1 fruit fly cellular context compared by ENCODE assay signal in genomic region chr3R:18583881-18584545, dm6.
A peak's percentile ranks its signal among the peaks of the same experiment; 100 is the strongest.
TF ChIP-seq lines count a peak whose summit lies in the region.

No protein-coding gene starts in this region.

TF ChIP-seq in whole organism, embryonic, 481 proteins besides CTCF, POLR2A, EP300 and RAD21 (continued from another document and continues in another):
- TF ChIP-seq GATAe (GFP tag; conservative IDR thresholded peaks at IDR 0.05; lab: Robert Waterston, UW) (peak; percentile 84), CG13296 (GFP tag; optimal IDR thresholded peaks at IDR 0.05; lab: Kevin White, UChicago) (peak; percentile 95), Dip3 (GFP tag; optimal IDR thresholded peaks at IDR 0.05; lab: Kevin White, UChicago) (peak; percentile 94), CG15011 (GFP tag; optimal IDR thresholded peaks at IDR 0.05; lab: Kevin White, UChicago) (peak; percentile 95), CG2875 (GFP tag; optimal IDR thresholded peaks at IDR 0.05; lab: Kevin White, UChicago) (peak; percentile 98), ara (GFP tag; IDR thresholded peaks at IDR 0.05; lab: Robert Waterston, UW) (peak; percentile 95), Ada2b (GFP tag; IDR thresholded peaks at IDR 0.05; lab: Robert Waterston, UW) (peak; percentile 85), ham (GFP tag; IDR thresholded peaks at IDR 0.05; lab: Robert Waterston, UW) (peak; percentile 69), chif (GFP tag; optimal IDR thresholded peaks at IDR 0.05; lab: Kevin White, UChicago) (peak; percentile 96 to 98), nerfin-2 (GFP tag; IDR thresholded peaks at IDR 0.05; lab: Robert Waterston, UW; ENCODE audit: partially characterized antibody) (no peak), lab (GFP tag; optimal IDR thresholded peaks at IDR 0.05; lab: Kevin White, UChicago) (peak; percentile 98), CG16815 (GFP tag; optimal IDR thresholded peaks at IDR 0.05; lab: Kevin White, UChicago) (peak; percentile 93), YL-1 (GFP tag; optimal IDR thresholded peaks at IDR 0.05; lab: Kevin White, UChicago) (peak; percentile 93), CG18764 (GFP tag; optimal IDR thresholded peaks at IDR 0.05; lab: Kevin White, UChicago) (peak; percentile 94), corto (GFP tag; optimal IDR thresholded peaks at IDR 0.05; lab: Kevin White, UChicago) (peak; percentile 27), CG31365 (tag; optimal IDR thresholded peaks at IDR 0.05; lab: Kevin White, UChicago) (peak; percentile 86), CG2199 (GFP tag; IDR thresholded peaks at IDR 0.05; lab: Robert Waterston, UW) (peak; percentile 74), luna (GFP tag; optimal IDR thresholded peaks at IDR 0.05; lab: Kevin White, UChicago) (peak; percentile 86), Nf-YB (GFP tag; optimal IDR thresholded peaks at IDR 0.05; lab: Kevin White, UChicago) (peak; percentile 89), tup (GFP tag; optimal IDR thresholded peaks at IDR 0.05; lab: Kevin White, UChicago) (peak; percentile 93), eve (GFP tag; optimal IDR thresholded peaks at IDR 0.05; lab: Kevin White, UChicago) (peak in 1 of 2 experiments; percentile 93), Sry-β (GFP tag; optimal IDR thresholded peaks at IDR 0.05; lab: Kevin White, UChicago) (peak; percentile 77), pan (optimal IDR thresholded peaks at IDR 0.05; lab: Kevin White, UChicago) (no peak), pan (GFP tag; optimal IDR thresholded peaks at IDR 0.05 in 1 of 2, IDR thresholded peaks at IDR 0.05 in 1 of 2) (peak in 1 of 2 experiments; percentile 90), amos (GFP tag; IDR thresholded peaks at IDR 0.05; lab: Robert Waterston, UW; ENCODE audit: partially characterized antibody) (no peak; the same call in 1 of the 2 replicates), CG6689 (GFP tag; IDR thresholded peaks at IDR 0.05; lab: Robert Waterston, UW) (peak; percentile 95), Atf6 (GFP tag; IDR thresholded peaks at IDR 0.05; lab: Robert Waterston, UW) (peak; percentile 96), cas (GFP tag; IDR thresholded peaks at IDR 0.05; lab: Robert Waterston, UW) (peak; percentile 78; the same call in 1 of the 2 replicates), CG14860 (GFP tag; IDR thresholded peaks at IDR 0.05; lab: Robert Waterston, UW; ENCODE audit: partially characterized antibody) (no peak), tll (GFP tag; optimal IDR thresholded peaks at IDR 0.05; lab: Kevin White, UChicago) (no peak), CG15073 (GFP tag; optimal IDR thresholded peaks at IDR 0.05; lab: Kevin White, UChicago) (peak; percentile 82), CG7556 (GFP tag; optimal IDR thresholded peaks at IDR 0.05; lab: Kevin White, UChicago) (peak; percentile 97), Hr51 (GFP tag; optimal IDR thresholded peaks at IDR 0.05; lab: Kevin White, UChicago) (peak; percentile 94 to 97), seq (GFP tag; IDR thresholded peaks at IDR 0.05; lab: Robert Waterston, UW) (peak; percentile 97), mld (GFP tag; IDR thresholded peaks at IDR 0.05; lab: Robert Waterston, UW; ENCODE audit: partially characterized antibody) (no peak), CrebB (tag; optimal IDR thresholded peaks at IDR 0.05; lab: Kevin White, UChicago) (peak; percentile 94), ems (GFP tag; optimal IDR thresholded peaks at IDR 0.05; lab: Kevin White, UChicago) (peak; percentile 97), unc-4 (GFP tag; IDR thresholded peaks at IDR 0.05; lab: Robert Waterston, UW; ENCODE audit: partially characterized antibody) (no peak), tin (GFP tag; optimal IDR thresholded peaks at IDR 0.05; lab: Kevin White, UChicago) (peak; percentile 95), peb (GFP tag; IDR thresholded peaks at IDR 0.05; lab: Robert Waterston, UW) (peak; percentile 89), CG12942 (GFP tag; optimal IDR thresholded peaks at IDR 0.05; lab: Kevin White, UChicago) (peak; percentile 97), nerfin-1 (tag; optimal IDR thresholded peaks at IDR 0.05; lab: Kevin White, UChicago) (peak; percentile 94), CG8388 (GFP tag; optimal IDR thresholded peaks at IDR 0.05; lab: Kevin White, UChicago) (peak; percentile 95), Antp (GFP tag; optimal IDR thresholded peaks at IDR 0.05; lab: Kevin White, UChicago) (peak; percentile 96), Hmx (GFP tag; optimal IDR thresholded peaks at IDR 0.05; lab: Kevin White, UChicago) (peak; percentile 85), bbx (GFP tag; IDR thresholded peaks at IDR 0.05; lab: Robert Waterston, UW; ENCODE audit: partially characterized antibody) (peak; percentile 34; the same call in 1 of the 2 replicates), CG14014 (GFP tag; IDR thresholded peaks at IDR 0.05; lab: Robert Waterston, UW) (peak; percentile 91), nom (GFP tag; optimal IDR thresholded peaks at IDR 0.05; lab: Kevin White, UChicago) (peak; percentile 73), Lim3 (GFP tag; IDR thresholded peaks at IDR 0.05; lab: Robert Waterston, UW) (peak; percentile 67), BEAF-32 (GFP tag; optimal IDR thresholded peaks at IDR 0.05; lab: Kevin White, UChicago) (peak; percentile 9), chm (GFP tag; IDR thresholded peaks at IDR 0.05; lab: Robert Waterston, UW) (no peak; the same call in none of the 2 replicates), CG4854 (GFP tag; optimal IDR thresholded peaks at IDR 0.05; lab: Kevin White, UChicago) (peak; percentile 98), MBD-R2 (GFP tag; IDR thresholded peaks at IDR 0.05; lab: Robert Waterston, UW) (peak; percentile 76), CG34224 (GFP tag; IDR thresholded peaks at IDR 0.05; lab: Robert Waterston, UW; ENCODE audit: partially characterized antibody) (no peak; the same call in none of the 3 replicates), grau (tag; optimal IDR thresholded peaks at IDR 0.05; lab: Kevin White, UChicago) (peak; percentile 96), CG32772 (GFP tag; IDR thresholded peaks at IDR 0.05; lab: Robert Waterston, UW) (peak; percentile 91), CG7357 (GFP tag; IDR thresholded peaks at IDR 0.05; lab: Robert Waterston, UW) (peak; percentile 90), CG11696 (GFP tag; IDR thresholded peaks at IDR 0.05; lab: Robert Waterston, UW) (peak; percentile 83), so (GFP tag; IDR thresholded peaks at IDR 0.05; lab: Robert Waterston, UW) (peak; percentile 95), CG9727 (GFP tag; optimal IDR thresholded peaks at IDR 0.05; lab: Kevin White, UChicago) (peak; percentile 98), CG1832 (GFP tag; optimal IDR thresholded peaks at IDR 0.05; lab: Kevin White, UChicago) (no peak), Gsc (GFP tag; IDR thresholded peaks at IDR 0.05; lab: Robert Waterston, UW) (peak; percentile 83), sens-2 (GFP tag; IDR thresholded peaks at IDR 0.05; lab: Robert Waterston, UW) (peak; percentile 83; the same call in 1 of the 2 replicates), sens (GFP tag; lab: Kevin White, UChicago) (peak; percentile 100), Six4 (GFP tag; optimal IDR thresholded peaks at IDR 0.05; lab: Kevin White, UChicago) (peak; percentile 95), CG6654 (GFP tag; optimal IDR thresholded peaks at IDR 0.05; lab: Kevin White, UChicago) (peak; percentile 85), CG14441 (GFP tag; IDR thresholded peaks at IDR 0.05; lab: Robert Waterston, UW) (peak; percentile 94), kni (GFP tag; optimal IDR thresholded peaks at IDR 0.05; lab: Kevin White, UChicago) (peak; percentile 98), sr (GFP tag; IDR thresholded peaks at IDR 0.05; lab: Robert Waterston, UW) (peak; percentile 85), vfl (GFP tag; optimal IDR thresholded peaks at IDR 0.05; lab: Kevin White, UChicago) (peak; percentile 96), Chrac-16 (GFP tag; optimal IDR thresholded peaks at IDR 0.05; lab: Kevin White, UChicago) (peak; percentile 96), CG6272 (GFP tag; IDR thresholded peaks at IDR 0.05; lab: Robert Waterston, UW) (peak; percentile 86), H2.0 (GFP tag; IDR thresholded peaks at IDR 0.05; lab: Robert Waterston, UW) (peak; percentile 88), tap (tag; optimal IDR thresholded peaks at IDR 0.05; lab: Kevin White, UChicago) (peak; percentile 97), CG12769 (tag; optimal IDR thresholded peaks at IDR 0.05; lab: Kevin White, UChicago) (peak; percentile 97), Ssrp (tag; optimal IDR thresholded peaks at IDR 0.05; lab: Kevin White, UChicago) (peak; percentile 95), gem (tag; optimal IDR thresholded peaks at IDR 0.05; lab: Kevin White, UChicago) (peak; percentile 98), Ets97D (GFP tag; optimal IDR thresholded peaks at IDR 0.05; lab: Kevin White, UChicago) (peak; percentile 84), stc (GFP tag; IDR thresholded peaks at IDR 0.05; lab: Robert Waterston, UW) (peak; percentile 89), prd (optimal IDR thresholded peaks at IDR 0.05; lab: Kevin White, UChicago) (no peak), prd (GFP tag; IDR thresholded peaks at IDR 0.05; lab: Robert Waterston, UW) (peak; percentile 96), bab2 (GFP tag; optimal IDR thresholded peaks at IDR 0.05; lab: Kevin White, UChicago) (peak; percentile 97), CG4820 (GFP tag; optimal IDR thresholded peaks at IDR 0.05; lab: Kevin White, UChicago) (peak; percentile 96), Dip2 (GFP tag; IDR thresholded peaks at IDR 0.05; lab: Robert Waterston, UW) (0 out of 2 replicates have a peak, but pooled peaks have one; percentile 21), CG1024 (GFP tag; IDR thresholded peaks at IDR 0.05; lab: Robert Waterston, UW) (peak; percentile 88), tx (GFP tag; optimal IDR thresholded peaks at IDR 0.05; lab: Kevin White, UChicago) (peak; percentile 95), ci (GFP tag; IDR thresholded peaks at IDR 0.05; lab: Robert Waterston, UW) (peak; percentile 95), emc (GFP tag; optimal IDR thresholded peaks at IDR 0.05; lab: Kevin White, UChicago) (peak; percentile 93), knrl (GFP tag; IDR thresholded peaks at IDR 0.05; lab: Robert Waterston, UW; ENCODE audit: partially characterized antibody) (0 out of 3 replicates have a peak, but pooled peaks have one; percentile 43), z (GFP tag; IDR thresholded peaks at IDR 0.05; lab: Robert Waterston, UW) (peak; percentile 77; the same call in 2 of the 3 replicates), NC2α (GFP tag; optimal IDR thresholded peaks at IDR 0.05; lab: Kevin White, UChicago) (peak; percentile 96), B-H1 (GFP tag; IDR thresholded peaks at IDR 0.05; lab: Robert Waterston, UW) (peak; percentile 86), CG6854 (GFP tag; optimal IDR thresholded peaks at IDR 0.05; lab: Kevin White, UChicago) (peak; percentile 93), ato (GFP tag; IDR thresholded peaks at IDR 0.05; lab: Robert Waterston, UW; ENCODE audit: partially characterized antibody) (no peak), vvl (GFP tag; IDR thresholded peaks at IDR 0.05; lab: Robert Waterston, UW) (peak; percentile 98), CG14050 (GFP tag; IDR thresholded peaks at IDR 0.05; lab: Robert Waterston, UW) (peak; percentile 86), Dll (GFP tag; IDR thresholded peaks at IDR 0.05; lab: Robert Waterston, UW; ENCODE audit: partially characterized antibody) (peak; percentile 9; the same call in 1 of the 4 replicates), hth (optimal IDR thresholded peaks at IDR 0.05; lab: Kevin White, UChicago) (no peak), HmgZ (tag; optimal IDR thresholded peaks at IDR 0.05; lab: Kevin White, UChicago) (peak; percentile 96), p53 (GFP tag; optimal IDR thresholded peaks at IDR 0.05; lab: Kevin White, UChicago) (peak; percentile 89), CG8359 (GFP tag; optimal IDR thresholded peaks at IDR 0.05; lab: Kevin White, UChicago; ENCODE audit: borderline replicate concordance) (peak; percentile 93), CG4404 (GFP tag; IDR thresholded peaks at IDR 0.05; lab: Robert Waterston, UW) (peak; percentile 82), kay (GFP tag; optimal IDR thresholded peaks at IDR 0.05; lab: Kevin White, UChicago) (peak; percentile 95), CG9932 (GFP tag; IDR thresholded peaks at IDR 0.05; lab: Robert Waterston, UW) (peak; percentile 94), twi (tag; optimal IDR thresholded peaks at IDR 0.05; lab: Kevin White, UChicago) (peak; percentile 94), trh (GFP tag; optimal IDR thresholded peaks at IDR 0.05; lab: Kevin White, UChicago) (peak; percentile 94), CG9437 (GFP tag; optimal IDR thresholded peaks at IDR 0.05; lab: Kevin White, UChicago) (peak; percentile 93), CG33213 (GFP tag; optimal IDR thresholded peaks at IDR 0.05; lab: Kevin White, UChicago) (peak; percentile 94), CG18262 (tag; optimal IDR thresholded peaks at IDR 0.05; lab: Kevin White, UChicago) (peak; percentile 99), slp2 (GFP tag; optimal IDR thresholded peaks at IDR 0.05; lab: Kevin White, UChicago) (peak; percentile 93), run (tag; optimal IDR thresholded peaks at IDR 0.05; lab: Kevin White, UChicago) (peak; percentile 88), CG10431 (GFP tag; optimal IDR thresholded peaks at IDR 0.05; lab: Kevin White, UChicago) (peak; percentile 96), az2 (GFP tag; optimal IDR thresholded peaks at IDR 0.05; lab: Kevin White, UChicago) (peak; percentile 97), grn (GFP tag; optimal IDR thresholded peaks at IDR 0.05; lab: Kevin White, UChicago) (peak; percentile 77), tna (GFP tag; IDR thresholded peaks at IDR 0.05; lab: Robert Waterston, UW; ENCODE audit: partially characterized antibody) (no peak), CG15601 (tag; optimal IDR thresholded peaks at IDR 0.05; lab: Kevin White, UChicago) (peak; percentile 98), Spps (tag; optimal IDR thresholded peaks at IDR 0.05; lab: Kevin White, UChicago) (peak; percentile 96), ATbp (GFP tag; optimal IDR thresholded peaks at IDR 0.05; lab: Kevin White, UChicago) (peak; percentile 98), CG11398 (GFP tag; optimal IDR thresholded peaks at IDR 0.05; lab: Kevin White, UChicago) (peak; percentile 96), CG7372 (GFP tag; IDR thresholded peaks at IDR 0.05; lab: Robert Waterston, UW) (peak; percentile 88), CG4707 (GFP tag; optimal IDR thresholded peaks at IDR 0.05; lab: Kevin White, UChicago) (peak; percentile 96), Lhr (GFP tag; optimal IDR thresholded peaks at IDR 0.05; lab: Kevin White, UChicago) (peak; percentile 97), aop (GFP tag; IDR thresholded peaks at IDR 0.05; lab: Robert Waterston, UW) (peak; percentile 87), CG12104 (GFP tag; optimal IDR thresholded peaks at IDR 0.05; lab: Kevin White, UChicago) (peak; percentile 98), CG1529 (GFP tag; optimal IDR thresholded peaks at IDR 0.05; lab: Kevin White, UChicago) (peak; percentile 97), CG4424 (GFP tag; optimal IDR thresholded peaks at IDR 0.05; lab: Kevin White, UChicago) (peak; percentile 97), Mrtf (GFP tag; IDR thresholded peaks at IDR 0.05; lab: Robert Waterston, UW) (peak; percentile 94), CG5180 (GFP tag; optimal IDR thresholded peaks at IDR 0.05; lab: Kevin White, UChicago) (peak; percentile 91)
